Worm (Caenorhabditis elegans) whole organism, L1 larva: Measurements from ENCODE around the gene T08B1.1.

Experiments used
- C16A3.4 ChIP-seq: fragments of 150-350 bp; optimal IDR thresholded peaks from 2 replicates; lab custom pipeline; 2014; ENCODE audit warnings: missing biosample characterization, missing genetic modification characterization
- F16B12.6 ChIP-seq: fragments of 150-350 bp; optimal IDR thresholded peaks from 2 replicates; lab custom pipeline; 2014; ENCODE audit warnings: missing biosample characterization, missing genetic modification characterization
- Y116A8C.19 ChIP-seq: sonication (generic microtip); optimal IDR thresholded peaks from 2 replicates; lab custom pipeline; 2016; ENCODE audit warnings: missing compliant biosample characterization, missing genetic modification characterization, borderline replicate concordance
- ama-1 ChIP-seq: fragments of 150-350 bp; optimal IDR thresholded peaks from 2 replicates; lab custom pipeline; 2014
- ceh-63 ChIP-seq: fragments of 200-800 bp; sonication (Bioruptor generic); optimal IDR thresholded peaks from 2 replicates; lab custom pipeline; 2018; ENCODE audit warnings: mild to moderate bottlenecking, missing genetic modification characterization, missing compliant biosample characterization
- ceh-82 ChIP-seq, 3 experiments: fragments of 150-350 bp in 1 of 3; sonication (generic microtip) in 2 of 3; optimal IDR thresholded peaks; 2 replicates each; lab custom pipeline; 2014 to 2017; ENCODE audit warnings: missing biosample characterization in 3 of 3, missing genetic modification characterization in 3 of 3
- ceh-88 ChIP-seq: fragments of 200-800 bp; sonication (Bioruptor generic); IDR thresholded peaks from 2 replicates; pipeline ENCODE4 v1.3.6; 2022; ENCODE audit warnings: missing genetic modification characterization, missing compliant biosample characterization
- ceh-90 ChIP-seq: sonication (generic microtip); optimal IDR thresholded peaks from 2 replicates; lab custom pipeline; 2016; ENCODE audit warnings: missing genetic modification characterization, missing compliant biosample characterization
- ces-1 ChIP-seq: fragments of 150-350 bp; optimal IDR thresholded peaks from 2 replicates; lab custom pipeline; 2014; ENCODE audit warnings: missing biosample characterization, missing genetic modification reagents, missing genetic modification characterization
- dpl-1 ChIP-seq, 3 experiments: fragments of 150-350 bp in 2 of 3; sonication (generic microtip) in 1 of 3; optimal IDR thresholded peaks; 2 replicates each; lab custom pipeline; 2014 to 2017; ENCODE audit warnings: missing biosample characterization in 3 of 3, missing genetic modification characterization in 3 of 3, missing genetic modification reagents in 3 of 3
- dsc-1 ChIP-seq: sonication (generic microtip); optimal IDR thresholded peaks from 2 replicates; lab custom pipeline; 2016; ENCODE audit warnings: mild to moderate bottlenecking, missing genetic modification characterization, missing compliant biosample characterization
- egl-13 ChIP-seq: sonication (generic microtip); optimal IDR thresholded peaks from 2 replicates; lab custom pipeline; 2016; ENCODE audit warnings: missing genotype, missing genetic modification reagents, missing genetic modification characterization, missing compliant biosample characterization
- elt-2 ChIP-seq: sonication (generic microtip); optimal IDR thresholded peaks from 2 replicates; lab custom pipeline; 2016; ENCODE audit warnings: missing genetic modification characterization, mild to moderate bottlenecking, inconsistent platforms, missing compliant biosample characterization, missing genetic modification reagents
- fos-1 ChIP-seq: fragments of 150-350 bp; optimal IDR thresholded peaks from 2 replicates; lab custom pipeline; 2014; ENCODE audit warnings: missing biosample characterization, missing genetic modification characterization
- hlh-17 ChIP-seq: fragments of 200-800 bp; sonication (Bioruptor generic); optimal IDR thresholded peaks from 2 replicates; lab custom pipeline; 2018; ENCODE audit warnings: missing genetic modification characterization, mild to moderate bottlenecking, missing compliant biosample characterization, moderate library complexity, borderline replicate concordance
- hlh-4 ChIP-seq: sonication (generic microtip); optimal IDR thresholded peaks from 2 replicates; lab custom pipeline; 2016; ENCODE audit warnings: mild to moderate bottlenecking, missing genetic modification characterization, missing compliant biosample characterization
- hpl-2 ChIP-seq: fragments of 150-350 bp; optimal IDR thresholded peaks from 2 replicates; lab custom pipeline; 2014; ENCODE audit warnings: missing biosample characterization, missing genetic modification reagents, missing genetic modification characterization
- isw-1 ChIP-seq: fragments of 200-800 bp; sonication (Bioruptor generic); IDR thresholded peaks from 2 replicates; pipeline ENCODE4 v1.3.6; 2022; ENCODE audit warnings: missing genetic modification characterization, missing compliant biosample characterization
- jun-1 ChIP-seq: fragments of 150-350 bp; optimal IDR thresholded peaks from 2 replicates; lab custom pipeline; 2014; ENCODE audit warnings: missing biosample characterization, missing genetic modification reagents, missing genetic modification characterization
- lin-13 ChIP-seq: fragments of 150-350 bp; optimal IDR thresholded peaks from 2 replicates; lab custom pipeline; 2014; ENCODE audit warnings: missing biosample characterization, missing genetic modification reagents, missing genetic modification characterization
- lin-14 ChIP-seq: fragments of 200-800 bp; sonication (Bioruptor generic); optimal IDR thresholded peaks from 2 replicates; lab custom pipeline; 2018; ENCODE audit warnings: mild to moderate bottlenecking, missing genetic modification characterization, moderate library complexity, missing compliant biosample characterization
- lin-15B ChIP-seq: fragments of 150-350 bp; sonication (generic microtip); optimal IDR thresholded peaks from 3 replicates; lab custom pipeline; 2014; ENCODE audit warnings: missing biosample characterization, missing genetic modification characterization
- lin-35 ChIP-seq, 2 experiments: fragments of 150-350 bp; optimal IDR thresholded peaks; 2 replicates each; lab custom pipeline; 2014; ENCODE audit warnings: missing biosample characterization in 2 of 2, missing genetic modification characterization in 2 of 2, missing genetic modification reagents in 2 of 2
- mab-9 ChIP-seq: fragments of 200-800 bp; sonication (Bioruptor generic); IDR thresholded peaks from 2 replicates; pipeline ENCODE4 v1.3.6; 2022; ENCODE audit warnings: missing genetic modification reagents, missing genetic modification characterization, missing compliant biosample characterization
- mef-2 ChIP-seq: fragments of 150-350 bp; optimal IDR thresholded peaks from 2 replicates; lab custom pipeline; 2014; ENCODE audit warnings: missing biosample characterization, missing genetic modification characterization
- mep-1 ChIP-seq: fragments of 150-350 bp; optimal IDR thresholded peaks from 2 replicates; lab custom pipeline; 2014; ENCODE audit warnings: missing biosample characterization, missing genetic modification characterization
- nhr-12 ChIP-seq: sonication (generic microtip); optimal IDR thresholded peaks from 2 replicates; lab custom pipeline; 2017; ENCODE audit warnings: missing biosample characterization, missing genetic modification characterization
- nhr-19 ChIP-seq: fragments of 200-800 bp; sonication (Bioruptor generic); conservative IDR thresholded peaks from 2 replicates; pipeline ENCODE4 v1.3.6; 2022; ENCODE audit warnings: missing genetic modification characterization, missing compliant biosample characterization
- nhr-20 ChIP-seq: sonication (generic microtip); optimal IDR thresholded peaks from 2 replicates; lab custom pipeline; 2016; ENCODE audit warnings: mild to moderate bottlenecking, missing genetic modification characterization, missing compliant biosample characterization
- nhr-28 ChIP-seq: fragments of 150-350 bp; optimal IDR thresholded peaks from 2 replicates; lab custom pipeline; 2014; ENCODE audit warnings: missing biosample characterization, missing genetic modification characterization
- nhr-47 ChIP-seq: sonication (generic microtip); optimal IDR thresholded peaks from 2 replicates; lab custom pipeline; 2016; ENCODE audit warnings: mild to moderate bottlenecking, missing genetic modification characterization, moderate library complexity, missing compliant biosample characterization
- nhr-71 ChIP-seq: sonication (generic microtip); optimal IDR thresholded peaks from 2 replicates; lab custom pipeline; 2016; ENCODE audit warnings: mild to moderate bottlenecking, missing genetic modification characterization, moderate library complexity, missing compliant biosample characterization
- nhr-76 ChIP-seq: sonication (generic microtip); optimal IDR thresholded peaks from 2 replicates; lab custom pipeline; 2017; ENCODE audit warnings: missing biosample characterization, missing genetic modification characterization
- nhr-84 ChIP-seq: sonication (generic microtip); optimal IDR thresholded peaks from 2 replicates; lab custom pipeline; 2017; ENCODE audit warnings: missing biosample characterization, missing genetic modification characterization
- nhr-85 ChIP-seq: sonication (generic microtip); peaks from one replicate; lab custom pipeline; 2016; ENCODE audit warnings: missing genetic modification characterization, inconsistent platforms, missing compliant biosample characterization
- nhr-90 ChIP-seq: sonication (generic microtip); optimal IDR thresholded peaks from 2 replicates; lab custom pipeline; 2016; ENCODE audit warnings: mild to moderate bottlenecking, missing genetic modification characterization, missing compliant biosample characterization; ENCODE audit not compliant: poor library complexity
- pqm-1 ChIP-seq: sonication (generic microtip); optimal IDR thresholded peaks from 3 replicates; lab custom pipeline; 2017; ENCODE audit warnings: missing biosample characterization, missing genetic modification characterization
- snpc-4 ChIP-seq: fragments of 150-350 bp; optimal IDR thresholded peaks from 2 replicates; lab custom pipeline; 2014; ENCODE audit warnings: missing biosample characterization, missing genetic modification characterization
- sox-4 ChIP-seq: sonication (generic microtip); optimal IDR thresholded peaks from 2 replicates; lab custom pipeline; 2016; ENCODE audit warnings: missing genetic modification characterization, missing compliant biosample characterization
- sup-37 ChIP-seq: fragments of 200-800 bp; sonication (Bioruptor generic); optimal IDR thresholded peaks from 2 replicates; lab custom pipeline; 2018; ENCODE audit warnings: mild to moderate bottlenecking, missing genetic modification characterization, missing compliant biosample characterization
- swsn-7 ChIP-seq: sonication (generic microtip); optimal IDR thresholded peaks from 2 replicates; lab custom pipeline; 2016; ENCODE audit warnings: missing genetic modification characterization, missing compliant biosample characterization
- tbx-2 ChIP-seq: sonication (generic microtip); optimal IDR thresholded peaks from 2 replicates; lab custom pipeline; 2016; ENCODE audit warnings: missing genetic modification characterization, missing compliant biosample characterization
- tlp-1 ChIP-seq: fragments of 150-350 bp; optimal IDR thresholded peaks from 2 replicates; lab custom pipeline; 2014; ENCODE audit warnings: missing biosample characterization, missing genetic modification characterization
- unc-62 ChIP-seq: fragments of 150-350 bp; optimal IDR thresholded peaks from 2 replicates; lab custom pipeline; 2014; ENCODE audit warnings: missing biosample characterization, missing genetic modification reagents, missing genetic modification characterization
- unc-98 ChIP-seq: fragments of 200-800 bp; sonication (Bioruptor generic); IDR thresholded peaks from 2 replicates; pipeline ENCODE4 v1.3.6; 2022; ENCODE audit warnings: missing genetic modification characterization, missing compliant biosample characterization
- vab-15 ChIP-seq: sonication (generic microtip); optimal IDR thresholded peaks from 2 replicates; lab custom pipeline; 2017; ENCODE audit warnings: missing genotype, mild to moderate bottlenecking, missing genetic modification characterization, missing compliant biosample characterization
- xbp-1 ChIP-seq: sonication (generic microtip); optimal IDR thresholded peaks from 2 replicates; lab custom pipeline; 2016; ENCODE audit warnings: missing genetic modification characterization, missing compliant biosample characterization
- zag-1 ChIP-seq: fragments of 150-350 bp; optimal IDR thresholded peaks from 2 replicates; lab custom pipeline; 2014; ENCODE audit warnings: missing biosample characterization, missing genetic modification characterization
- zip-4 ChIP-seq: fragments of 200-800 bp; sonication (Bioruptor generic); optimal IDR thresholded peaks from 2 replicates; lab custom pipeline; 2018; ENCODE audit warnings: mild to moderate bottlenecking, missing genetic modification characterization, moderate library complexity, missing compliant biosample characterization
- ztf-11 ChIP-seq, 2 experiments: sonication (generic microtip); optimal IDR thresholded peaks; 2 replicates each; lab custom pipeline; 2016 to 2017; ENCODE audit warnings: missing genetic modification characterization in 2 of 2, missing biosample characterization in 1 of 2, missing compliant biosample characterization in 1 of 2

T08B1.1 gene

ce11 chrV:2013824-2014223, 27.0 kb upstream of the T08B1.1 start, which contains the start of gene F59A7.11:
TSS of gene F59A7.11 (minus strand) at chrV:2013924.
- TF ChIP-seq nhr-28 (tag; lab: Kevin White, UChicago): no peak
- no peak for TF ChIP-seq fos-1 (tag; lab: Kevin White, UChicago)
- no peak for TF ChIP-seq unc-98
- TF ChIP-seq nhr-19: no peak
- no peak for TF ChIP-seq zip-4 (GFP tag; lab: Kevin White, UChicago)
- TF ChIP-seq ama-1 (lab: Kevin White, UChicago): no peak
- no peak for TF ChIP-seq dsc-1 (tag; lab: Kevin White, UChicago)
- TF ChIP-seq isw-1: no peak
- TF ChIP-seq elt-2 (tag; lab: Kevin White, UChicago): no peak

- TF ChIP-seq F16B12.6 (tag; lab: Kevin White, UChicago): no peak
Measured at ce11 chrV:2011777-2012176, 24.9 kb upstream of the T08B1.1 start, which contains the start of gene F59A7.7. TSS of gene F59A7.7 (plus strand) at chrV:2012077.

DNA sequence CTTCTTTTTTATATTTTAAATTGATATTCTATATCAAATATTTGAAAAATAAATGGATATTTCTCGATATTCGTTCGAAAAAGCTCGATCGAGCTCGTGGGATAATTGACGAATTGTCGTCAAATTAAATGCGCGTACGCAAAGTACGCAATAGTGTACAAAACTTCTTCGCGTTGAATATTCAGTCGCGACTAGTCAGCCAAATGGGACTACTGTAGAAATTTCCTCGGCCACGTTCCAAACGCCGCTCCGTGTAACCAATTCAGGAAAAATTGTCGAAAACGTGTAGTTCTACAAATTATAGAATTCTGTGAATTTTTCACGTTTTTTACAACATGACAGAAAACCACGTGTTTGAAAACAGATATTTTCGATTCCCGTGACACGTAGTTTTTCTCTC, 21.6 kb upstream of the T08B1.1 start:
- TF ChIP-seq mep-1: no peak
- no peak for TF ChIP-seq ceh-63 (GFP tag; lab: Kevin White, UChicago)
- TF ChIP-seq ztf-11 (tag; optimal IDR thresholded peaks at IDR 0.05; lab: Kevin White, UChicago): no peak
- no peak for TF ChIP-seq C16A3.4 (tag; lab: Kevin White, UChicago)
- no peak for TF ChIP-seq mab-9
- no peak for TF ChIP-seq nhr-84 (tag; lab: Kevin White, UChicago)
- no peak for TF ChIP-seq vab-15 (tag; lab: Kevin White, UChicago)
- no peak for TF ChIP-seq zag-1 (tag; lab: Kevin White, UChicago)
- peak; percentile 56 for TF ChIP-seq nhr-20 (tag; lab: Kevin White, UChicago)
- no peak for TF ChIP-seq lin-14 (GFP tag; lab: Kevin White, UChicago)
- TF ChIP-seq ces-1 (GFP tag; lab: Kevin White, UChicago): no peak
- TF ChIP-seq lin-15B (tag; lab: Kevin White, UChicago): peak; percentile 53
- no peak for TF ChIP-seq jun-1 (tag; lab: Kevin White, UChicago)
- peak in 2 of 3 experiments; percentile 8 to 10 for TF ChIP-seq ceh-82 (tag; optimal IDR thresholded peaks at IDR 0.05; lab: Kevin White, UChicago)
- TF ChIP-seq lin-35 (GFP tag; optimal IDR thresholded peaks at IDR 0.05; lab: Kevin White, UChicago): peak; percentile 19 to 78
- peak; percentile 70 for TF ChIP-seq nhr-90 (tag; lab: Kevin White, UChicago)
- no peak for TF ChIP-seq ceh-90 (tag; lab: Kevin White, UChicago)
- no peak for TF ChIP-seq hlh-17
- peak; percentile 20 for TF ChIP-seq swsn-7 (tag; lab: Kevin White, UChicago)
- TF ChIP-seq Y116A8C.19 (tag; lab: Kevin White, UChicago): no peak
- TF ChIP-seq hlh-4 (tag; lab: Kevin White, UChicago): no peak
- TF ChIP-seq unc-62: no peak
- TF ChIP-seq dpl-1 (GFP tag; optimal IDR thresholded peaks at IDR 0.05; lab: Kevin White, UChicago): peak; percentile 15 to 63 (median 51)
- no peak for TF ChIP-seq egl-13
- no peak for TF ChIP-seq snpc-4 (tag; lab: Kevin White, UChicago)
- TF ChIP-seq nhr-71: peak; percentile 79
- peak; percentile 13 for TF ChIP-seq xbp-1 (tag; lab: Kevin White, UChicago)
- TF ChIP-seq isw-1: no peak
- TF ChIP-seq ama-1 (lab: Kevin White, UChicago): no peak
- TF ChIP-seq nhr-47 (tag; lab: Kevin White, UChicago): peak; percentile 69
- TF ChIP-seq tbx-2 (tag; lab: Kevin White, UChicago): peak; percentile 34
- no peak for TF ChIP-seq nhr-12
- TF ChIP-seq lin-13 (GFP tag; lab: Kevin White, UChicago): peak; percentile 41
- TF ChIP-seq pqm-1 (tag; lab: Kevin White, UChicago): no peak
- no peak for TF ChIP-seq nhr-76 (tag; lab: Kevin White, UChicago)
- TF ChIP-seq sox-4: no peak
- TF ChIP-seq nhr-19: peak; percentile 83
- TF ChIP-seq ceh-88: peak; percentile 59; the same call in 1 of the 2 replicates
- no peak for TF ChIP-seq tlp-1 (tag; lab: Kevin White, UChicago)
- TF ChIP-seq sup-37 (GFP tag; lab: Kevin White, UChicago): no peak
- TF ChIP-seq nhr-85: peak; percentile 94
- no peak for TF ChIP-seq mef-2 (tag; lab: Kevin White, UChicago)
- peak; percentile 75 for TF ChIP-seq hpl-2
